Fruit fly (Drosophila melanogaster) whole organism, embryonic: ENCODE results near the gene Ugt49B2.
A peak's percentile ranks its signal among the peaks of the same experiment; 100 is the strongest.

Experiments
- Aef1 ChIP-seq: fragments of 200-800 bp; sonication (Bioruptor generic); IDR thresholded peaks from 3 replicates; pipeline ENCODE4 v1.3.6; 2022; ENCODE audit warnings: missing biosample characterization, missing genetic modification characterization
- Antp ChIP-seq: fragments of 200-800 bp; sonication (Bioruptor generic); optimal IDR thresholded peaks from 3 replicates; lab custom pipeline; 2016; ENCODE audit warnings: missing biosample characterization, missing genetic modification characterization
- B-H2 ChIP-seq: fragments of 200-800 bp; sonication (Bioruptor generic); optimal IDR thresholded peaks from 2 replicates; lab custom pipeline; 2018; ENCODE audit warnings: missing biosample characterization, mild to moderate bottlenecking, missing genetic modification characterization
- BtbVII ChIP-seq: fragments of 200-800 bp; sonication (Bioruptor generic); optimal IDR thresholded peaks from 3 replicates; lab custom pipeline; 2017; ENCODE audit warnings: missing biosample characterization, mild to moderate bottlenecking, missing genetic modification characterization
- CG10267 ChIP-seq: fragments of 200-800 bp; sonication (Bioruptor generic); optimal IDR thresholded peaks from 2 replicates; lab custom pipeline; 2018; ENCODE audit warnings: missing biosample characterization, mild to moderate bottlenecking, missing genetic modification characterization, moderate library complexity
- CG11085 ChIP-seq: fragments of 200-800 bp; sonication (Bioruptor generic); IDR thresholded peaks from 2 replicates; pipeline ENCODE4 v1.3.6; 2022; ENCODE audit warnings: missing biosample characterization, missing genetic modification characterization
- CG12391 ChIP-seq: fragments of 200-800 bp; sonication (Bioruptor generic); optimal IDR thresholded peaks from 3 replicates; lab custom pipeline; 2018; ENCODE audit warnings: missing biosample characterization, mild to moderate bottlenecking, missing genetic modification characterization, moderate library complexity
- CG13775 ChIP-seq: fragments of 200-800 bp; sonication (Bioruptor generic); optimal IDR thresholded peaks from 3 replicates; lab custom pipeline; 2017; ENCODE audit warnings: missing biosample characterization, mild to moderate bottlenecking, missing genetic modification characterization
- CG1529 ChIP-seq: fragments of 200-800 bp; sonication (Bioruptor generic); optimal IDR thresholded peaks from 3 replicates; lab custom pipeline; 2018; ENCODE audit warnings: missing biosample characterization, missing genetic modification characterization
- CG1602 ChIP-seq: fragments of 200-800 bp; sonication (Bioruptor generic); optimal IDR thresholded peaks from 3 replicates; lab custom pipeline; 2016; ENCODE audit warnings: missing biosample characterization, missing genetic modification characterization
- CG16779 ChIP-seq: fragments of 200-800 bp; sonication (Bioruptor generic); IDR thresholded peaks from 2 replicates; pipeline ENCODE4 v1.3.6; 2022; ENCODE audit warnings: missing biosample characterization, missing genetic modification characterization
- CG17328 ChIP-seq: fragments of 200-800 bp; sonication (Bioruptor generic); IDR thresholded peaks from 2 replicates; pipeline ENCODE4 v1.3.6; 2022; ENCODE audit warnings: missing biosample characterization, missing genetic modification characterization
- CG1792 ChIP-seq: fragments of 200-800 bp; sonication (Bioruptor generic); optimal IDR thresholded peaks from 2 replicates; lab custom pipeline; 2016; ENCODE audit warnings: missing biosample characterization, missing genetic modification characterization
- CG2129 ChIP-seq: fragments of 200-800 bp; sonication (Bioruptor generic); IDR thresholded peaks from 2 replicates; pipeline ENCODE4 v1.3.6; 2022; ENCODE audit warnings: missing biosample characterization, missing genetic modification characterization; ENCODE audit not compliant: partially characterized antibody
- CG34376 ChIP-seq: fragments of 200-800 bp; sonication (Bioruptor generic); optimal IDR thresholded peaks from 2 replicates; lab custom pipeline; 2018; ENCODE audit warnings: missing biosample characterization, mild to moderate bottlenecking, missing genetic modification characterization
- CG4360 ChIP-seq: fragments of 200-800 bp; sonication (Bioruptor generic); IDR thresholded peaks from 2 replicates; pipeline ENCODE4 v1.3.6; 2022; ENCODE audit warnings: missing biosample characterization, missing genetic modification characterization
- CG6272 ChIP-seq: fragments of 200-800 bp; sonication (Bioruptor generic); IDR thresholded peaks from 2 replicates; pipeline ENCODE4 v1.3.6; 2022; ENCODE audit warnings: missing biosample characterization, missing genetic modification characterization
- CG6765 ChIP-seq: fragments of 200-800 bp; sonication (Bioruptor generic); optimal IDR thresholded peaks from 3 replicates; lab custom pipeline; 2017; ENCODE audit warnings: missing biosample characterization, mild to moderate bottlenecking, missing genetic modification characterization
- CG6854 ChIP-seq: fragments of 200-800 bp; sonication (Bioruptor generic); optimal IDR thresholded peaks from 3 replicates; lab custom pipeline; 2017; ENCODE audit warnings: missing biosample characterization, mild to moderate bottlenecking, missing genetic modification characterization
- CG8388 ChIP-seq: fragments of 200-800 bp; sonication (Bioruptor generic); optimal IDR thresholded peaks from 2 replicates; lab custom pipeline; 2019; ENCODE audit warnings: missing biosample characterization, mild to moderate bottlenecking, missing genetic modification characterization, moderate library complexity
- CHES-1-like ChIP-seq: fragments of 200-800 bp; sonication (Bioruptor generic); optimal IDR thresholded peaks from 2 replicates; lab custom pipeline; 2016; ENCODE audit warnings: missing biosample characterization, missing genetic modification characterization
- Dip3 ChIP-seq: fragments of 200-800 bp; sonication (Bioruptor generic); optimal IDR thresholded peaks from 3 replicates; lab custom pipeline; 2016; ENCODE audit warnings: missing biosample characterization, missing genetic modification characterization
- Gug ChIP-seq: fragments of 200-800 bp; sonication (Bioruptor generic); IDR thresholded peaks from 4 replicates; pipeline ENCODE4 v1.3.6; 2022; ENCODE audit warnings: missing biosample characterization, missing genetic modification characterization
- Hand ChIP-seq: fragments of 200-800 bp; sonication (Bioruptor generic); optimal IDR thresholded peaks from 2 replicates; lab custom pipeline; 2017; ENCODE audit warnings: mild to moderate bottlenecking, missing biosample characterization, missing genetic modification reagents, missing genetic modification characterization
- Hmr ChIP-seq: fragments of 200-800 bp; sonication (Bioruptor generic); optimal IDR thresholded peaks from 3 replicates; lab custom pipeline; 2017; ENCODE audit warnings: mild to moderate bottlenecking, missing biosample characterization, missing genetic modification reagents, missing genetic modification characterization
- Hr3 ChIP-seq: fragments of 200-800 bp; sonication (Bioruptor generic); optimal IDR thresholded peaks from 3 replicates; lab custom pipeline; 2016; ENCODE audit warnings: missing biosample characterization, missing genetic modification characterization
- MTF-1 ChIP-seq: fragments of 200-800 bp; sonication (Bioruptor generic); optimal IDR thresholded peaks from 2 replicates; lab custom pipeline; 2018; ENCODE audit warnings: missing biosample characterization, mild to moderate bottlenecking, missing genetic modification characterization, borderline replicate concordance
- Meics ChIP-seq: fragments of 200-800 bp; sonication (Bioruptor generic); optimal IDR thresholded peaks from 2 replicates; lab custom pipeline; 2017; ENCODE audit warnings: missing biosample characterization, mild to moderate bottlenecking, missing genetic modification characterization
- Oaz ChIP-seq: fragments of 200-800 bp; sonication (Bioruptor generic); IDR thresholded peaks from 2 replicates; pipeline ENCODE4 v1.3.6; 2022; ENCODE audit warnings: missing biosample characterization, missing genetic modification characterization
- Rfx ChIP-seq: fragments of 200-800 bp; sonication (Bioruptor generic); IDR thresholded peaks from 2 replicates; pipeline ENCODE4 v1.3.6; 2022; ENCODE audit warnings: missing biosample characterization, missing genetic modification characterization
- TFAM ChIP-seq: fragments of 200-800 bp; sonication (Bioruptor generic); optimal IDR thresholded peaks from 2 replicates; lab custom pipeline; 2017; ENCODE audit warnings: missing biosample characterization, missing genetic modification characterization, inconsistent platforms
- Trl ChIP-seq, 3 experiments: fragments of >200 bp in 2 of 3; fragments of 200-800 bp in 1 of 3; sonication (Bioruptor generic) in 1 of 3; optimal IDR thresholded peaks; 2 replicates in 1 of 3; 3 replicates in 2 of 3; lab custom pipeline; 2016 to 2017; ENCODE audit warnings: missing biosample characterization in 1 of 3, missing genetic modification characterization in 1 of 3
- cas ChIP-seq: fragments of 200-800 bp; sonication (Bioruptor generic); IDR thresholded peaks from 2 replicates; pipeline ENCODE4 v1.3.6; 2022; ENCODE audit warnings: missing biosample characterization, missing genetic modification characterization
- cg ChIP-seq: fragments of 200-800 bp; sonication (Bioruptor generic); optimal IDR thresholded peaks from 3 replicates; lab custom pipeline; 2019; ENCODE audit warnings: missing biosample characterization, mild to moderate bottlenecking, missing genetic modification characterization, moderate library complexity
- ci ChIP-seq: fragments of 200-800 bp; sonication (Bioruptor generic); IDR thresholded peaks from 3 replicates; pipeline ENCODE4 v1.3.6; 2022; ENCODE audit warnings: missing biosample characterization, missing genetic modification characterization
- crc ChIP-seq: fragments of 200-800 bp; sonication (Bioruptor generic); optimal IDR thresholded peaks from 2 replicates; lab custom pipeline; 2016; ENCODE audit warnings: missing biosample characterization, missing genetic modification characterization
- disco-r ChIP-seq: fragments of 200-800 bp; sonication (Bioruptor generic); optimal IDR thresholded peaks from 2 replicates; lab custom pipeline; 2016; ENCODE audit warnings: missing biosample characterization, missing genetic modification characterization
- emc ChIP-seq: fragments of 200-800 bp; sonication (Bioruptor generic); optimal IDR thresholded peaks from 2 replicates; lab custom pipeline; 2016; ENCODE audit warnings: missing biosample characterization, missing genetic modification characterization
- esg ChIP-seq: fragments of 200-800 bp; sonication (Bioruptor generic); conservative IDR thresholded peaks from 2 replicates; pipeline ENCODE4 v1.3.6; 2022; ENCODE audit warnings: missing biosample characterization, missing genetic modification characterization
- fru ChIP-seq: fragments of >200 bp; optimal IDR thresholded peaks from 2 replicates; lab custom pipeline; 2017
- gfzf ChIP-seq: fragments of 200-800 bp; sonication (Bioruptor generic); optimal IDR thresholded peaks from 2 replicates; lab custom pipeline; 2016; ENCODE audit warnings: missing biosample characterization, mild to moderate bottlenecking, missing genetic modification characterization, moderate library complexity
- jumu ChIP-seq: fragments of 200-800 bp; sonication (Bioruptor generic); optimal IDR thresholded peaks from 3 replicates; lab custom pipeline; 2016; ENCODE audit warnings: missing biosample characterization, missing genetic modification characterization
- lbe ChIP-seq: fragments of 200-800 bp; sonication (Bioruptor generic); optimal IDR thresholded peaks from 2 replicates; lab custom pipeline; 2016; ENCODE audit warnings: missing biosample characterization, mild to moderate bottlenecking, missing genetic modification characterization
- lov ChIP-seq, 2 experiments: fragments of 200-800 bp in 1 of 2; fragments of >200 bp in 1 of 2; sonication (Bioruptor generic) in 1 of 2; IDR thresholded peaks in 1 of 2; optimal IDR thresholded peaks in 1 of 2; 2 replicates in 1 of 2; 3 replicates in 1 of 2; pipeline versions ENCODE4 v1.3.6 to Lab custom; 2017 to 2022; ENCODE audit warnings: missing biosample characterization in 1 of 2, missing genetic modification characterization in 1 of 2
- schlank ChIP-seq: fragments of 200-800 bp; sonication (Bioruptor generic); optimal IDR thresholded peaks from 2 replicates; lab custom pipeline; 2018; ENCODE audit warnings: missing biosample characterization, mild to moderate bottlenecking, missing genetic modification characterization
- sens ChIP-seq: fragments of 200-800 bp; sonication (Bioruptor generic); peaks from one replicate; lab custom pipeline; 2016; ENCODE audit warnings: missing biosample characterization, missing genetic modification characterization
- sim ChIP-seq: fragments of 200-800 bp; sonication (Bioruptor generic); IDR thresholded peaks from 2 replicates; pipeline ENCODE4 v1.3.6; 2022; ENCODE audit warnings: missing biosample characterization, missing genetic modification characterization
- sisA ChIP-seq: fragments of 200-800 bp; sonication (Bioruptor generic); IDR thresholded peaks from 2 replicates; pipeline ENCODE4 v1.3.6; 2022; ENCODE audit warnings: missing biosample characterization, missing genetic modification characterization
- tgo ChIP-seq: fragments of 200-800 bp; sonication (Bioruptor generic); IDR thresholded peaks from 3 replicates; pipeline ENCODE4 v1.3.6; 2022; ENCODE audit warnings: missing biosample characterization, missing genetic modification characterization
- twi ChIP-seq: fragments of 200-800 bp; optimal IDR thresholded peaks from 2 replicates; lab custom pipeline; 2019; ENCODE audit warnings: missing biosample characterization, mild to moderate bottlenecking, missing genetic modification characterization, moderate library complexity
- unpg ChIP-seq: fragments of 200-800 bp; sonication (Bioruptor generic); optimal IDR thresholded peaks from 3 replicates; lab custom pipeline; 2018; ENCODE audit warnings: missing biosample characterization, mild to moderate bottlenecking, missing genetic modification characterization, moderate library complexity

Ugt49B2 gene

dm6 chr3R:21378595-21378994 lies 20.9 kb downstream of the Ugt49B2 start, which contains the start of gene tin (continued):
- TF ChIP-seq CG10267 (peak; percentile 91), Gug (peak; percentile 86), sim (peak; percentile 92), twi (tag; lab: Kevin White, UChicago) (peak; percentile 86), jumu (GFP tag; lab: Kevin White, UChicago) (peak; percentile 9), esg (GFP tag; lab: Robert Waterston, UW) (peak; percentile 92), MTF-1 (GFP tag; lab: Kevin White, UChicago) (peak; percentile 85), crc (peak; percentile 8), Antp (peak; percentile 10), CG8388 (GFP tag; lab: Kevin White, UChicago) (peak; percentile 95), ci (GFP tag; lab: Robert Waterston, UW) (peak; percentile 99), gfzf (GFP tag; lab: Kevin White, UChicago) (no peak), B-H2 (GFP tag; lab: Kevin White, UChicago) (peak; percentile 74), CG6765 (GFP tag; lab: Kevin White, UChicago) (peak; percentile 47), cg (peak; percentile 84), CG16779 (peak; percentile 81), Aef1 (peak; percentile 93), CG6272 (GFP tag; lab: Robert Waterston, UW) (peak; percentile 94), disco-r (GFP tag; lab: Kevin White, UChicago) (no peak), CG2129 (GFP tag; lab: Robert Waterston, UW) (peak; percentile 66), BtbVII (GFP tag; lab: Kevin White, UChicago) (peak; percentile 81), schlank (tag; lab: Kevin White, UChicago) (peak; percentile 25), Hmr (GFP tag; lab: Kevin White, UChicago) (peak; percentile 92), Oaz (GFP tag; lab: Robert Waterston, UW) (peak; percentile 86), lbe (GFP tag; lab: Kevin White, UChicago) (peak; percentile 96), CG11085 (GFP tag; lab: Robert Waterston, UW) (peak; percentile 75), unpg (GFP tag; lab: Kevin White, UChicago) (peak; percentile 96), CG13775 (peak; percentile 89), lov (optimal IDR thresholded peaks at IDR 0.05; lab: Kevin White, UChicago) (no peak), lov (GFP tag; IDR thresholded peaks at IDR 0.05; lab: Robert Waterston, UW) (peak; percentile 97), Meics (GFP tag; lab: Kevin White, UChicago) (peak; percentile 88), TFAM (GFP tag; lab: Kevin White, UChicago) (peak; percentile 37), Hr3 (GFP tag; lab: Kevin White, UChicago) (peak; percentile 85), fru (no peak), CG6854 (GFP tag; lab: Kevin White, UChicago) (peak; percentile 80), Rfx (peak; percentile 94), Dip3 (GFP tag; lab: Kevin White, UChicago) (peak; percentile 24), CG1792 (GFP tag; lab: Kevin White, UChicago) (no peak), CG1602 (GFP tag; lab: Kevin White, UChicago) (peak; percentile 92), CG34376 (GFP tag; lab: Kevin White, UChicago) (peak; percentile 86), CG17328 (GFP tag; lab: Robert Waterston, UW) (peak; percentile 98), sens (peak; percentile 95), CHES-1-like (no peak), Trl (optimal IDR thresholded peaks at IDR 0.05; lab: Kevin White, UChicago) (peak in 1 of 2 experiments; percentile 15), Trl (GFP tag; optimal IDR thresholded peaks at IDR 0.05; lab: Kevin White, UChicago) (peak; percentile 33), Hand (GFP tag; lab: Kevin White, UChicago) (peak; percentile 39), CG1529 (peak; percentile 87), CG12391 (tag; lab: Kevin White, UChicago) (peak; percentile 97), emc (GFP tag; lab: Kevin White, UChicago) (no peak), CG4360 (GFP tag; lab: Robert Waterston, UW) (peak; percentile 75), sisA (GFP tag; lab: Robert Waterston, UW) (peak; percentile 84), tgo (peak; percentile 97), cas (GFP tag; lab: Robert Waterston, UW) (peak; percentile 91)
